Worm (Caenorhabditis elegans): ENCODE data around the gene fsn-1.

ce11 chrIII:4968146-4968545 is 31.0 kb downstream of the fsn-1 start:
- TF ChIP-seq K02D7.2 (tag; optimal IDR thresholded peaks at IDR 0.05), result no peak
- TF ChIP-seq ceh-22 (tag; optimal IDR thresholded peaks at IDR 0.05), result no peak

All from whole organism, late embryonic.